Fruit fly (Drosophila melanogaster) whole organism, larva: ENCODE measurements around the gene Glys.
A peak's percentile ranks its signal among the peaks of the same experiment; 100 is the strongest.

Experiments used
- noc ChIP-seq: fragments of 200-800 bp; sonication (Bioruptor generic); optimal IDR thresholded peaks from 3 replicates; lab custom pipeline; 2019; ENCODE audit warnings: missing biosample characterization, mild to moderate bottlenecking, missing genetic modification characterization, moderate library complexity

Glys gene

dm6 chr3R:15131677-15132076, 15.7 kb downstream of the Glys start, which contains the start of gene CG42788:
Gene CG42788, minus strand, starts transcription at chr3R:15131926.
- peak; percentile 70 for TF ChIP-seq noc (tag; lab: Kevin White, UChicago)

- TF ChIP-seq noc (tag; lab: Kevin White, UChicago): no peak
Observed at dm6 chr3R:15130873-15131272, 16.5 kb downstream of the Glys start.

- TF ChIP-seq noc (tag; lab: Kevin White, UChicago): no peak
Observed at dm6 chr3R:15129998-15130397, 17.3 kb downstream of the Glys start.

- TF ChIP-seq noc (tag; lab: Kevin White, UChicago): no peak
Observed at dm6 chr3R:15128646-15129429, 18.5 kb downstream of the Glys start.

- TF ChIP-seq noc (tag; lab: Kevin White, UChicago): peak; percentile 25
Observed at dm6 chr3R:15128060-15128459, 19.3 kb downstream of the Glys start.

- no peak for TF ChIP-seq noc (tag; lab: Kevin White, UChicago)
Observed at dm6 chr3R:15125796-15126195, 21.5 kb downstream of the Glys start.

- TF ChIP-seq noc (tag; lab: Kevin White, UChicago): no peak
Observed at dm6 chr3R:15124559-15124958, 22.8 kb downstream of the Glys start.

- TF ChIP-seq noc (tag; lab: Kevin White, UChicago): no peak
Observed at dm6 chr3R:15123036-15123715, 24.2 kb downstream of the Glys start.

dm6 chr3R:15121599-15122394, 25.5 kb downstream of the Glys start:
- no peak for TF ChIP-seq noc (tag; lab: Kevin White, UChicago)

- no peak for TF ChIP-seq noc (tag; lab: Kevin White, UChicago)
Observed at dm6 chr3R:15119730-15120129, 27.6 kb downstream of the Glys start.

- no peak for TF ChIP-seq noc (tag; lab: Kevin White, UChicago)
Observed at dm6 chr3R:15117765-15118164, 29.6 kb downstream of the Glys start.

- TF ChIP-seq noc (tag; lab: Kevin White, UChicago): no peak
Observed at dm6 chr3R:15114465-15115228, 32.7 kb downstream of the Glys start.

dm6 chr3R:15113584-15113983, 33.7 kb downstream of the Glys start:
- TF ChIP-seq noc (tag; lab: Kevin White, UChicago): no peak

dm6 chr3R:15112232-15112631, 35.1 kb downstream of the Glys start:
- no peak for TF ChIP-seq noc (tag; lab: Kevin White, UChicago)

- TF ChIP-seq noc (tag; lab: Kevin White, UChicago): no peak
Observed at dm6 chr3R:15110135-15110534, 37.2 kb downstream of the Glys start.
